Worm (Caenorhabditis elegans) whole organism, L2 larva: ENCODE measurements around the gene C51E3.10.

Source experiments
- C34F6.9 ChIP-seq: fragments of 150-350 bp; optimal IDR thresholded peaks from 2 replicates; lab custom pipeline; 2014; ENCODE audit warnings: missing biosample characterization, missing genetic modification characterization
- F13H6.1 ChIP-seq: sonication (generic microtip); optimal IDR thresholded peaks from 2 replicates; lab custom pipeline; 2016; ENCODE audit warnings: missing genetic modification characterization, missing compliant biosample characterization
- Y55F3AM.14 ChIP-seq: fragments of 200-800 bp; sonication (Bioruptor generic); optimal IDR thresholded peaks from 2 replicates; lab custom pipeline; 2018; ENCODE audit warnings: mild to moderate bottlenecking, missing genetic modification characterization, missing compliant biosample characterization
- alr-1 ChIP-seq: fragments of 150-350 bp; optimal IDR thresholded peaks from 2 replicates; lab custom pipeline; 2014; ENCODE audit warnings: missing biosample characterization, missing genetic modification characterization
- blmp-1 ChIP-seq: sonication (generic microtip); optimal IDR thresholded peaks from 2 replicates; lab custom pipeline; 2017; ENCODE audit warnings: missing genetic modification characterization, mild to moderate bottlenecking, missing compliant biosample characterization, antibody characterized with exemption, moderate library complexity; ENCODE audit not compliant: insufficient read depth
- ceh-82 ChIP-seq: fragments of 150-350 bp; optimal IDR thresholded peaks from 2 replicates; lab custom pipeline; 2014; ENCODE audit warnings: missing biosample characterization, missing genetic modification characterization
- crh-2 ChIP-seq: sonication (generic microtip); optimal IDR thresholded peaks from 2 replicates; lab custom pipeline; 2017; ENCODE audit warnings: missing biosample characterization, missing genetic modification characterization
- egl-27 ChIP-seq: sonication (generic microtip); optimal IDR thresholded peaks from 3 replicates; lab custom pipeline; 2017; ENCODE audit warnings: missing biosample characterization, missing genetic modification reagents, missing genetic modification characterization
- elt-1 ChIP-seq: fragments of 150-350 bp; optimal IDR thresholded peaks from 2 replicates; lab custom pipeline; 2014; ENCODE audit warnings: missing biosample characterization, missing genetic modification characterization
- elt-3 ChIP-seq: sonication (generic microtip); optimal IDR thresholded peaks from 2 replicates; lab custom pipeline; 2017; ENCODE audit warnings: missing biosample characterization, missing genetic modification characterization
- fos-1 ChIP-seq: fragments of 150-350 bp; optimal IDR thresholded peaks from 2 replicates; lab custom pipeline; 2014; ENCODE audit warnings: missing biosample characterization, missing genetic modification characterization
- gmeb-1 ChIP-seq: fragments of 150-350 bp; optimal IDR thresholded peaks from 2 replicates; lab custom pipeline; 2014; ENCODE audit warnings: missing biosample characterization, missing genetic modification characterization
- lin-13 ChIP-seq: fragments of 150-350 bp; optimal IDR thresholded peaks from 2 replicates; lab custom pipeline; 2014; ENCODE audit warnings: missing biosample characterization, missing genetic modification reagents, missing genetic modification characterization
- lsy-2 ChIP-seq, 2 experiments: fragments of 150-350 bp in 1 of 2; sonication (generic microtip) in 1 of 2; optimal IDR thresholded peaks; 2 replicates each; lab custom pipeline; 2014 to 2017; ENCODE audit warnings: missing biosample characterization in 2 of 2, missing genetic modification characterization in 2 of 2
- mab-5 ChIP-seq: fragments of 150-350 bp; optimal IDR thresholded peaks from 2 replicates; lab custom pipeline; 2014; ENCODE audit warnings: missing biosample characterization, missing genetic modification characterization
- mbf-1 ChIP-seq: sonication (generic microtip); optimal IDR thresholded peaks from 2 replicates; lab custom pipeline; 2017; ENCODE audit warnings: missing biosample characterization, missing genetic modification characterization
- mdl-1 ChIP-seq, 2 experiments: fragments of 150-350 bp in 1 of 2; sonication (generic microtip) in 1 of 2; optimal IDR thresholded peaks; 2 replicates each; lab custom pipeline; 2017; ENCODE audit warnings: missing biosample characterization in 2 of 2, missing genetic modification characterization in 2 of 2
- nhr-10 ChIP-seq: sonication (generic microtip); optimal IDR thresholded peaks from 2 replicates; lab custom pipeline; 2017; ENCODE audit warnings: missing biosample characterization, missing genetic modification characterization
- nhr-12 ChIP-seq: fragments of 150-350 bp; optimal IDR thresholded peaks from 2 replicates; lab custom pipeline; 2014; ENCODE audit warnings: missing biosample characterization, missing genetic modification characterization
- nhr-129 ChIP-seq: fragments of 150-350 bp; optimal IDR thresholded peaks from 2 replicates; lab custom pipeline; 2014; ENCODE audit warnings: missing biosample characterization, missing genetic modification characterization
- nhr-21 ChIP-seq: fragments of 150-350 bp; optimal IDR thresholded peaks from 2 replicates; lab custom pipeline; 2014; ENCODE audit warnings: missing biosample characterization, missing genetic modification characterization
- nhr-23 ChIP-seq: fragments of 150-350 bp; optimal IDR thresholded peaks from 2 replicates; lab custom pipeline; 2014; ENCODE audit warnings: missing biosample characterization, missing genetic modification reagents, missing genetic modification characterization
- nhr-237 ChIP-seq: fragments of 150-350 bp; optimal IDR thresholded peaks from 2 replicates; lab custom pipeline; 2014; ENCODE audit warnings: missing biosample characterization, missing genetic modification characterization
- nhr-25 ChIP-seq: fragments of 150-350 bp; sonication (generic microtip); optimal IDR thresholded peaks from 3 replicates; lab custom pipeline; 2014; ENCODE audit warnings: missing biosample characterization, missing genetic modification characterization
- nhr-6 ChIP-seq: fragments of 150-350 bp; optimal IDR thresholded peaks from 2 replicates; lab custom pipeline; 2014; ENCODE audit warnings: missing biosample characterization, missing genetic modification characterization
- peb-1 ChIP-seq: fragments of 150-350 bp; optimal IDR thresholded peaks from 2 replicates; lab custom pipeline; 2014; ENCODE audit warnings: missing biosample characterization, missing genetic modification characterization
- sem-4 ChIP-seq: fragments of 150-350 bp; optimal IDR thresholded peaks from 2 replicates; lab custom pipeline; 2014; ENCODE audit warnings: missing biosample characterization, missing genetic modification reagents, missing genetic modification characterization
- skn-1 ChIP-seq: sonication (generic microtip); optimal IDR thresholded peaks from 2 replicates; lab custom pipeline; 2017; ENCODE audit warnings: missing biosample characterization, missing genetic modification characterization
- sma-9 ChIP-seq, 2 experiments: fragments of 150-350 bp in 1 of 2; sonication (generic microtip) in 1 of 2; optimal IDR thresholded peaks; 2 replicates each; lab custom pipeline; 2014 to 2016; ENCODE audit warnings: missing genetic modification characterization in 2 of 2, mild to moderate bottlenecking in 1 of 2, missing biosample characterization in 1 of 2, missing compliant biosample characterization in 1 of 2, missing genetic modification reagents in 1 of 2, moderate library complexity in 1 of 2
- snpc-4 ChIP-seq: fragments of 150-350 bp; optimal IDR thresholded peaks from 2 replicates; lab custom pipeline; 2014; ENCODE audit warnings: missing biosample characterization, missing genetic modification characterization
- unc-55 ChIP-seq: fragments of 150-350 bp; sonication (generic microtip); optimal IDR thresholded peaks from 3 replicates; lab custom pipeline; 2014; ENCODE audit warnings: missing biosample characterization, missing genetic modification reagents, missing genetic modification characterization
- unc-62 ChIP-seq: fragments of 150-350 bp; optimal IDR thresholded peaks from 2 replicates; lab custom pipeline; 2014; ENCODE audit warnings: missing biosample characterization, missing genetic modification reagents, missing genetic modification characterization
- ztf-11 ChIP-seq: sonication (generic microtip); optimal IDR thresholded peaks from 2 replicates; lab custom pipeline; 2017; ENCODE audit warnings: missing biosample characterization, missing genetic modification characterization
- ztf-4 ChIP-seq: fragments of 150-350 bp; optimal IDR thresholded peaks from 2 replicates; lab custom pipeline; 2014; ENCODE audit warnings: missing biosample characterization, missing genetic modification characterization

The C51E3.10 gene

DNA sequence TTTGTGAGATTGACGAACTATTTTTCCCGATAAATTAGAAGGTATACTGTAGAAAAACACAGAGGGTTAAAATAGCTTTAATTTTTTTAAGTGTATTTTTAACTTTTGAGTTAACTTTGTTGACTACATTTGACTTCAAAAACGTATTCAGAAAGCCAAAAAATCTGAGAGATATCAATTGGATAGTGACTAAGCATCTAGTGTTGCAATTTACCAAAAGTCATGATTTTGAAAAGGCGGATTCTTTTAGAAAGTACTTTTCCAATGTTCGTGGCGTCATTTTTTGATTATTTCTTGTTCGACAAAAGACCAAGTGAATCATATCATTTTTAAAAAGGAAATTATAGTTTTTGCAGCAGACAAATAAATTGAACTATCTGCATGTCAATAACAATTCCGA is 7.9 kb upstream of the C51E3.10 start:
- TF ChIP-seq crh-2 (tag; lab: Kevin White, UChicago) (peak; percentile 40), C34F6.9 (tag; lab: Kevin White, UChicago) (no peak), nhr-237 (tag; lab: Kevin White, UChicago) (peak; percentile 8), mab-5 (no peak), unc-62 (GFP tag; lab: Kevin White, UChicago) (no peak), ceh-82 (tag; lab: Kevin White, UChicago) (no peak), unc-55 (GFP tag; lab: Kevin White, UChicago) (peak; percentile 51), Y55F3AM.14 (no peak), lsy-2 (tag; optimal IDR thresholded peaks at IDR 0.05; lab: Kevin White, UChicago) (peak in 1 of 2 experiments; percentile 40), ztf-4 (tag; lab: Kevin White, UChicago) (peak; percentile 13), alr-1 (tag; lab: Kevin White, UChicago) (no peak), nhr-25 (tag; lab: Kevin White, UChicago) (no peak)

DNA sequence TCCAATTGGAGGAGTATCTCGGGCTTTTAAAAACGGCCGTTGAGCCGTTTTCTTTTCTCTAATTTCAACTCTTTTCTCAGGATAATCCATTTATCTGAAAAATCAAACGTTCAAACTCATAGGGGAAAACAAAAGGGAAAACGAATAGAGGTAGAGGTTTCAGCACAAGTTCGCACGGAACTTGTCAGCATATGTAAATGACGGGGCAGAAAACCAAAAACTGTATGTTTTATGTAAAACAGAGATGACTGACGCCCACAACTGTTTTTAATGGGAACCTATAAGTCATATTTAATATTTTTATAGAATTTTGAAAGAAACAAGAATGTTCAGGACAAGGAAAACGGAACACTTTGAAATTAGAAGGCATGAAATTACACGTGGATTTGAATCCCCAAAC is 5.4 kb upstream of the C51E3.10 start, which contains the start of gene C51E3.6:
Gene C51E3.6 (minus strand): TSS at position 101 of the 400 bp plus-strand sequence.
- TF ChIP-seq nhr-25 (tag; lab: Kevin White, UChicago) (no peak), unc-55 (GFP tag; lab: Kevin White, UChicago) (no peak), egl-27 (no peak), F13H6.1 (tag; lab: Kevin White, UChicago) (no peak), elt-1 (tag; lab: Kevin White, UChicago) (no peak), blmp-1 (tag; lab: Kevin White, UChicago) (no peak), fos-1 (no peak), peb-1 (tag; lab: Kevin White, UChicago) (no peak), nhr-237 (tag; lab: Kevin White, UChicago) (no peak), sma-9 (GFP tag; optimal IDR thresholded peaks at IDR 0.05; lab: Kevin White, UChicago) (no peak), sma-9 (tag; optimal IDR thresholded peaks at IDR 0.05; lab: Kevin White, UChicago) (no peak), skn-1 (tag; lab: Kevin White, UChicago) (no peak), mbf-1 (tag; lab: Kevin White, UChicago) (no peak), lin-13 (GFP tag; lab: Kevin White, UChicago) (no peak), ztf-11 (tag; lab: Kevin White, UChicago) (no peak), nhr-10 (tag; lab: Kevin White, UChicago) (no peak), nhr-21 (tag; lab: Kevin White, UChicago) (no peak), nhr-129 (no peak), mab-5 (no peak)
- TF ChIP-seq, all 48 proteins: peak for 0

DNA sequence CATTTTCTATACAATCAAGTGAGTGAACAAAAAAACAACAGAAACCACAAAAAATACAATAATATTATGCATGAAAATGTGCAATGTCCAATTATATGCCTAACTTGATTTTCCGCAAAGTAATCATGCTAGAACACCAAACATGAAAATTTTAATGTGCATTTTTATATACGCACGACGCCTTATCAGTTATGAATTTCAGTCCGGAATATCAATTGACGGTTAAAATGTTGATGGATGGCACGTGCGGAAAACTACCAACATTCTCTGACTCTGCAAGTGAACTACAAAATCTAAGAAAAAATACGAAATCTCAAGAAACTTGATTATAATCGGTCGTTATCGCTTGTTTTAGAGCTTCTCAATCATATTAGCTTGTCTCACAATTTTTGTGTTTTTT is 962 bp downstream of the C51E3.10 start:
- TF ChIP-seq ztf-4 (tag; lab: Kevin White, UChicago) = no peak
- no peak for TF ChIP-seq snpc-4 (tag; lab: Kevin White, UChicago)
- TF ChIP-seq lin-13 (GFP tag; lab: Kevin White, UChicago) = no peak
- TF ChIP-seq sma-9 (GFP tag; optimal IDR thresholded peaks at IDR 0.05; lab: Kevin White, UChicago) = peak; percentile 36
- no peak for TF ChIP-seq sma-9 (tag; optimal IDR thresholded peaks at IDR 0.05; lab: Kevin White, UChicago)
- TF ChIP-seq sem-4 (tag; lab: Kevin White, UChicago) = no peak
- peak; percentile 65 for TF ChIP-seq fos-1

DNA sequence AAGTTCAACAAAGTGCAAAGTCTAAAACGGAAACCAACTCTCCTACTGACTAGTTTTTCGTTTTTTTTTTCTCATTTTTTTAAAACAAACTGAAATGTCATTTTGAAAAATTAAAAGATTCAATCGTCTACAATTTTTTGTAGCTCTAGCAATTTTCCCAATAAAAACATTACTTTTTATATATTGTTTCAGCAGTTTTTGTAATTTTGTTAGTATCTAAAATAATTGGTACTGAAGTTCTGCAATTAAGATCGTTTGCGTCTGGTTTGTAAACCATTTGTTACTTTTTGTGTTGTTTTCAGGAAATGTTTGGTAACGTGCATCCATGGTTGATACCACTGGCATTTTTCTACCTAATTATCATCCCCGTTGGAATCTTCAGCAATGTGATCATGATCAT is 2.4 kb downstream of the C51E3.10 start, which contains the start of gene srsx-30:
Gene srsx-30 (plus strand): TSS at position 301 of the 400 bp plus-strand sequence.
- TF ChIP-seq crh-2 (tag; lab: Kevin White, UChicago) = no peak
- TF ChIP-seq elt-3 = no peak
- TF ChIP-seq nhr-12 (tag; lab: Kevin White, UChicago) = no peak
- TF ChIP-seq snpc-4 (tag; lab: Kevin White, UChicago) = no peak
- no peak for TF ChIP-seq sem-4 (tag; lab: Kevin White, UChicago)
- no peak for TF ChIP-seq mdl-1 (tag; optimal IDR thresholded peaks at IDR 0.05; lab: Kevin White, UChicago)
- no peak for TF ChIP-seq blmp-1 (tag; lab: Kevin White, UChicago)
- no peak for TF ChIP-seq nhr-6 (tag; lab: Kevin White, UChicago)
- no peak for TF ChIP-seq unc-62 (GFP tag; lab: Kevin White, UChicago)
- no peak for TF ChIP-seq nhr-23 (tag; lab: Kevin White, UChicago)
- TF ChIP-seq C34F6.9 (tag; lab: Kevin White, UChicago) = no peak
- TF ChIP-seq gmeb-1 (tag; lab: Kevin White, UChicago) = no peak
- TF ChIP-seq elt-1 (tag; lab: Kevin White, UChicago) = no peak
- TF ChIP-seq ztf-11 (tag; lab: Kevin White, UChicago) = no peak
- no peak for TF ChIP-seq unc-55 (GFP tag; lab: Kevin White, UChicago)
- no peak for TF ChIP-seq nhr-25 (tag; lab: Kevin White, UChicago)
